Fruit fly (Drosophila melanogaster) whole organism, prepupa: ENCODE measurements around the gene Gem4c.

Experiments used
- CG34406 ChIP-seq: fragments of 200-800 bp; sonication (Bioruptor generic); optimal IDR thresholded peaks from 3 replicates; lab custom pipeline; 2016; ENCODE audit warnings: missing biosample characterization, missing genetic modification characterization
- Eip93F ChIP-seq: fragments of 200-800 bp; sonication (Bioruptor generic); optimal IDR thresholded peaks from 2 replicates; lab custom pipeline; 2016; ENCODE audit warnings: missing biosample characterization, mild to moderate bottlenecking, missing genetic modification characterization
- Hr39 ChIP-seq: fragments of 200-800 bp; sonication (Bioruptor generic); optimal IDR thresholded peaks from 2 replicates; lab custom pipeline; 2016; ENCODE audit warnings: missing biosample characterization, missing genetic modification characterization
- net ChIP-seq: fragments of 200-800 bp; sonication (Bioruptor generic); optimal IDR thresholded peaks from 3 replicates; lab custom pipeline; 2016; ENCODE audit warnings: missing biosample characterization, missing genetic modification characterization
- svp ChIP-seq: fragments of 200-800 bp; sonication (Bioruptor generic); peaks from one replicate; lab custom pipeline; 2016; ENCODE audit warnings: missing biosample characterization, missing genetic modification characterization

DNA sequence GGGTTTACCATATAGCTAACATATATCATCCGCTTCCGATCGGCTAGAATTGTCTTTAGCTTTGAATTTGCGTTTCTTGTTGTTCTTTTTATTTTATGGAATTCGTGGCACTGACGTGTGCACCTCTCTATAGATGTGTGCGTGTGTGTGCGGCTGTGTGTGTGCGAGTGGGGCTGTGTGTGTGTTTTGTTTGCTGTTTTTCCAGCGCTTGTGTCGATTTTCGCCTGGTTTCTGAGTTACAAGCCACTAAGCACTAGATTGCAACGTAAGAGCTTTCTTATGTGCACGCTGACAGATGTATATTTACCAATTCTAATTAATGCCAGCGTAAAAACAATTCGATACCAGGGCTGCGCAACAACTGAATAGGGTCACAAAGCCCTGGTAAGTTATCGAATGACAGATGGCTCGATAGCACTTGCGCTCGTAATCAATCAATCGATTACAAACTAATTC lies 20.1 kb downstream of the Gem4c start, which contains the start of gene lva:
- no peak for TF ChIP-seq Hr39 (GFP tag; lab: Kevin White, UChicago)
- TF ChIP-seq svp (GFP tag; lab: Kevin White, UChicago) = no peak
- no peak for TF ChIP-seq Eip93F (GFP tag; lab: Kevin White, UChicago)
- no peak for TF ChIP-seq net (GFP tag; lab: Kevin White, UChicago)
- TF ChIP-seq CG34406 = no peak
